Worm (Caenorhabditis elegans) whole organism, young adult: Measurements from ENCODE around the gene sel-1.

Source experiments
- B0035.1 ChIP-seq: sonication (generic microtip); optimal IDR thresholded peaks from 2 replicates; lab custom pipeline; 2016; ENCODE audit warnings: missing genetic modification characterization, mild to moderate bottlenecking, missing compliant biosample characterization, missing genotype, missing genetic modification reagents
- C17E4.6 ChIP-seq: fragments of 200-800 bp; sonication (Bioruptor generic); IDR thresholded peaks from 2 replicates; pipeline ENCODE4 v1.3.6; 2022; ENCODE audit warnings: missing genetic modification reagents, missing genetic modification characterization, missing compliant biosample characterization
- D2030.7 ChIP-seq: fragments of 200-800 bp; sonication (Bioruptor generic); IDR thresholded peaks from 2 replicates; pipeline ENCODE4 v1.3.6; 2022; ENCODE audit warnings: missing genetic modification reagents, missing genetic modification characterization, missing compliant biosample characterization
- F22D6.2 ChIP-seq: sonication (generic microtip); optimal IDR thresholded peaks from 2 replicates; lab custom pipeline; 2016; ENCODE audit warnings: mild to moderate bottlenecking, missing genetic modification characterization, missing compliant biosample characterization
- K11D2.4 ChIP-seq: fragments of 200-800 bp; sonication (Bioruptor generic); IDR thresholded peaks from 2 replicates; pipeline ENCODE4 v1.3.6; 2022; ENCODE audit warnings: missing genetic modification reagents, missing genetic modification characterization, missing compliant biosample characterization
- Y53F4B.3 ChIP-seq: fragments of 200-800 bp; sonication (Bioruptor generic); IDR thresholded peaks from 2 replicates; pipeline ENCODE4 v1.3.6; 2022; ENCODE audit warnings: missing genetic modification reagents, missing genetic modification characterization, missing compliant biosample characterization
- Y56A3A.18 ChIP-seq: fragments of 200-800 bp; sonication (Bioruptor generic); IDR thresholded peaks from 2 replicates; pipeline ENCODE4 v1.3.6; 2022; ENCODE audit warnings: missing genetic modification reagents, missing genetic modification characterization, missing compliant biosample characterization
- Y79H2A.3 ChIP-seq: fragments of 200-800 bp; sonication (Bioruptor generic); conservative IDR thresholded peaks from 2 replicates; pipeline ENCODE4 v1.3.6; 2022; ENCODE audit warnings: missing genetic modification reagents, missing genetic modification characterization, missing compliant biosample characterization
- Y95B8A.8 ChIP-seq: fragments of 200-800 bp; sonication (Bioruptor generic); IDR thresholded peaks from 2 replicates; pipeline ENCODE4 v1.3.6; 2022; ENCODE audit warnings: missing genetic modification reagents, missing genetic modification characterization, missing compliant biosample characterization
- akir-1 ChIP-seq: fragments of 200-800 bp; sonication (Bioruptor generic); optimal IDR thresholded peaks from 2 replicates; lab custom pipeline; 2018; ENCODE audit warnings: mild to moderate bottlenecking, missing genetic modification characterization, moderate library complexity, missing compliant biosample characterization
- ama-1 ChIP-seq, 3 experiments: fragments of 150-350 bp in 1 of 3; sonication (generic microtip) in 2 of 3; optimal IDR thresholded peaks; 2 replicates each; lab custom pipeline; 2014 to 2018; ENCODE audit warnings: missing biosample characterization in 2 of 3, missing genetic modification characterization in 2 of 3, missing genetic modification reagents in 2 of 3
- aptf-2 ChIP-seq: fragments of 200-800 bp; sonication (Bioruptor generic); conservative IDR thresholded peaks from 2 replicates; pipeline ENCODE4 v1.3.6; 2022; ENCODE audit warnings: missing genetic modification reagents, missing genetic modification characterization, missing compliant biosample characterization
- aptf-3 ChIP-seq: fragments of 200-800 bp; sonication (Bioruptor generic); IDR thresholded peaks from 2 replicates; pipeline ENCODE4 v1.3.6; 2022; ENCODE audit warnings: missing genetic modification characterization, missing compliant biosample characterization
- athp-1 ChIP-seq: sonication (generic microtip); optimal IDR thresholded peaks from 2 replicates; lab custom pipeline; 2017; ENCODE audit warnings: mild to moderate bottlenecking, missing genetic modification characterization, missing compliant biosample characterization
- ceh-100 ChIP-seq: fragments of 200-800 bp; sonication (Bioruptor generic); IDR thresholded peaks from 2 replicates; pipeline ENCODE4 v1.3.6; 2022; ENCODE audit warnings: missing genetic modification reagents, missing genetic modification characterization, missing compliant biosample characterization
- ceh-27 ChIP-seq: fragments of 200-800 bp; sonication (Bioruptor generic); optimal IDR thresholded peaks from 2 replicates; lab custom pipeline; 2018; ENCODE audit warnings: mild to moderate bottlenecking, missing genetic modification characterization, moderate library complexity, missing compliant biosample characterization
- egl-18 ChIP-seq: fragments of 200-800 bp; sonication (Bioruptor generic); IDR thresholded peaks from 2 replicates; pipeline ENCODE4 v1.3.6; 2022; ENCODE audit warnings: missing genetic modification reagents, missing genetic modification characterization, missing compliant biosample characterization
- ekl-4 ChIP-seq: fragments of 200-800 bp; sonication (Bioruptor generic); IDR thresholded peaks from 2 replicates; pipeline ENCODE4 v1.3.6; 2022; ENCODE audit warnings: missing genetic modification reagents, missing genetic modification characterization, missing compliant biosample characterization
- fkh-3 ChIP-seq: sonication (generic microtip); optimal IDR thresholded peaks from 2 replicates; lab custom pipeline; 2016; ENCODE audit warnings: mild to moderate bottlenecking, missing genetic modification characterization, missing compliant biosample characterization
- hmg-20 ChIP-seq: fragments of 200-800 bp; sonication (Bioruptor generic); IDR thresholded peaks from 2 replicates; pipeline ENCODE4 v1.3.6; 2022; ENCODE audit warnings: missing genetic modification reagents, missing genetic modification characterization, missing compliant biosample characterization
- hrde-1 ChIP-seq: sonication (generic microtip); optimal IDR thresholded peaks from 2 replicates; lab custom pipeline; 2016; ENCODE audit warnings: missing genetic modification characterization, mild to moderate bottlenecking, missing compliant biosample characterization, moderate library complexity, missing genotype, missing genetic modification reagents, borderline replicate concordance
- lag-1 ChIP-seq: fragments of 200-800 bp; sonication (Bioruptor generic); IDR thresholded peaks from 2 replicates; pipeline ENCODE4 v1.3.6; 2022; ENCODE audit warnings: missing genetic modification reagents, missing genetic modification characterization, missing compliant biosample characterization
- let-526 ChIP-seq: fragments of 200-800 bp; sonication (Bioruptor generic); IDR thresholded peaks from 2 replicates; pipeline ENCODE4 v1.3.6; 2022; ENCODE audit warnings: missing genetic modification reagents, missing genetic modification characterization, missing compliant biosample characterization
- lin-35 ChIP-seq, 3 experiments: fragments of 150-350 bp in 2 of 3; sonication (generic microtip) in 1 of 3; optimal IDR thresholded peaks; 2 replicates each; lab custom pipeline; 2014 to 2018; ENCODE audit warnings: missing biosample characterization in 3 of 3, missing genetic modification characterization in 3 of 3, missing genetic modification reagents in 3 of 3
- lir-1 ChIP-seq: fragments of 200-800 bp; sonication (Bioruptor generic); conservative IDR thresholded peaks from 2 replicates; pipeline ENCODE4 v1.3.6; 2022; ENCODE audit warnings: missing genetic modification reagents, missing genetic modification characterization, missing compliant biosample characterization
- lsy-27 ChIP-seq: sonication (generic microtip); optimal IDR thresholded peaks from 2 replicates; lab custom pipeline; 2017; ENCODE audit warnings: missing genetic modification characterization, mild to moderate bottlenecking, missing compliant biosample characterization, antibody characterized with exemption, missing genotype, borderline replicate concordance; ENCODE audit not compliant: insufficient read depth
- madf-3 ChIP-seq: fragments of 200-800 bp; sonication (Bioruptor generic); IDR thresholded peaks from 2 replicates; pipeline ENCODE4 v1.3.6; 2022; ENCODE audit warnings: missing genetic modification reagents, missing genetic modification characterization, missing compliant biosample characterization
- mel-28 ChIP-seq: sonication (generic microtip); optimal IDR thresholded peaks from 2 replicates; lab custom pipeline; 2016; ENCODE audit warnings: borderline replicate concordance, mild to moderate bottlenecking, missing genetic modification characterization, missing compliant biosample characterization
- mes-4 ChIP-seq: sonication (generic microtip); optimal IDR thresholded peaks from 2 replicates; lab custom pipeline; 2016; ENCODE audit warnings: missing genotype, missing genetic modification characterization, missing compliant biosample characterization
- nfyb-1 ChIP-seq: fragments of 200-800 bp; sonication (Bioruptor generic); IDR thresholded peaks from 2 replicates; pipeline ENCODE4 v1.3.6; 2022; ENCODE audit warnings: missing genetic modification reagents, missing genetic modification characterization, missing compliant biosample characterization
- nhr-27 ChIP-seq: fragments of 200-800 bp; sonication (Bioruptor generic); optimal IDR thresholded peaks from 2 replicates; lab custom pipeline; 2018; ENCODE audit warnings: mild to moderate bottlenecking, missing genetic modification characterization, moderate library complexity, missing compliant biosample characterization
- nhr-80 ChIP-seq: sonication (generic microtip); optimal IDR thresholded peaks from 2 replicates; lab custom pipeline; 2016; ENCODE audit warnings: missing genetic modification characterization, missing compliant biosample characterization
- nhr-90 ChIP-seq: sonication (generic microtip); optimal IDR thresholded peaks from 2 replicates; lab custom pipeline; 2016; ENCODE audit warnings: missing genotype, mild to moderate bottlenecking, missing genetic modification characterization, missing compliant biosample characterization
- pbrm-1 ChIP-seq: fragments of 200-800 bp; sonication (Bioruptor generic); IDR thresholded peaks from 2 replicates; pipeline ENCODE4 v1.3.6; 2022; ENCODE audit warnings: missing genetic modification reagents, missing genetic modification characterization, missing compliant biosample characterization
- pha-4 ChIP-seq: fragments of 150-350 bp; sonication (generic microtip); optimal IDR thresholded peaks from 2 replicates; lab custom pipeline; 2014; ENCODE audit warnings: missing biosample characterization, missing genetic modification reagents, missing genetic modification characterization
- rcor-1 ChIP-seq: fragments of 200-800 bp; sonication (Bioruptor generic); IDR thresholded peaks from 2 replicates; pipeline ENCODE4 v1.3.6; 2022; ENCODE audit warnings: missing genetic modification reagents, missing genetic modification characterization, missing compliant biosample characterization
- sdz-38 ChIP-seq: sonication (generic microtip); optimal IDR thresholded peaks from 2 replicates; lab custom pipeline; 2016; ENCODE audit warnings: missing genotype, missing genetic modification characterization, missing compliant biosample characterization
- snpc-3.4 ChIP-seq: sonication (generic microtip); optimal IDR thresholded peaks from 2 replicates; lab custom pipeline; 2017; ENCODE audit warnings: missing genetic modification characterization, mild to moderate bottlenecking, missing compliant biosample characterization, antibody characterized with exemption, moderate library complexity, missing genotype, missing genetic modification reagents
- tbx-9 ChIP-seq: sonication (generic microtip); optimal IDR thresholded peaks from 2 replicates; lab custom pipeline; 2016; ENCODE audit warnings: borderline replicate concordance, missing genetic modification characterization, inconsistent platforms, missing compliant biosample characterization
- zim-3 ChIP-seq: sonication (generic microtip); optimal IDR thresholded peaks from 2 replicates; lab custom pipeline; 2017; ENCODE audit warnings: mild to moderate bottlenecking, missing genetic modification characterization, moderate library complexity, missing compliant biosample characterization
- ztf-22 ChIP-seq: fragments of 200-800 bp; sonication (Bioruptor generic); optimal IDR thresholded peaks from 2 replicates; lab custom pipeline; 2018; ENCODE audit warnings: mild to moderate bottlenecking, missing genetic modification characterization, moderate library complexity, missing compliant biosample characterization
- ztf-26 ChIP-seq: sonication (generic microtip); optimal IDR thresholded peaks from 2 replicates; lab custom pipeline; 2017; ENCODE audit warnings: missing genetic modification characterization, missing compliant biosample characterization
- ztf-6 ChIP-seq: fragments of 200-800 bp; sonication (Bioruptor generic); IDR thresholded peaks from 2 replicates; pipeline ENCODE4 v1.3.6; 2022; ENCODE audit warnings: missing genetic modification reagents, missing genetic modification characterization, missing compliant biosample characterization

sel-1 gene

ce11 chrV:12542683-12543319, 17.7 kb upstream of the sel-1 start:
- TF ChIP-seq zim-3: no peak
- no peak for TF ChIP-seq F22D6.2 (tag; lab: Kevin White, UChicago)
- no peak for TF ChIP-seq lsy-27
- no peak for TF ChIP-seq aptf-2
- TF ChIP-seq pbrm-1 (GFP tag; lab: Robert Waterston, UW): no peak
- TF ChIP-seq nhr-27 (tag; lab: Kevin White, UChicago): no peak
- TF ChIP-seq aptf-3 (GFP tag; lab: Robert Waterston, UW): no peak
- TF ChIP-seq ekl-4 (GFP tag; lab: Robert Waterston, UW): no peak
- TF ChIP-seq nhr-80: no peak
- no peak for TF ChIP-seq ceh-100 (GFP tag; lab: Robert Waterston, UW)
- no peak for TF ChIP-seq ztf-6 (GFP tag; lab: Robert Waterston, UW)
- no peak for TF ChIP-seq lin-35 (GFP tag; optimal IDR thresholded peaks at IDR 0.05; lab: Kevin White, UChicago)
- no peak for TF ChIP-seq ztf-22 (GFP tag; lab: Kevin White, UChicago)
- TF ChIP-seq lag-1: no peak

- no peak for TF ChIP-seq ekl-4 (GFP tag; lab: Robert Waterston, UW)
- TF ChIP-seq akir-1 (GFP tag; lab: Kevin White, UChicago): no peak
- no peak for TF ChIP-seq hrde-1
- peak; percentile 73 for TF ChIP-seq ama-1 (optimal IDR thresholded peaks at IDR 0.05; lab: Kevin White, UChicago)
- no peak for TF ChIP-seq ama-1 (GFP tag; optimal IDR thresholded peaks at IDR 0.05; lab: Kevin White, UChicago)
- no peak for TF ChIP-seq Y53F4B.3 (GFP tag; lab: Robert Waterston, UW)
- TF ChIP-seq pha-4: no peak
- no peak for TF ChIP-seq nhr-90 (tag; lab: Kevin White, UChicago)
- no peak for TF ChIP-seq Y79H2A.3 (GFP tag; lab: Robert Waterston, UW)
- TF ChIP-seq rcor-1: peak; percentile 10; the same call in 1 of the 2 replicates
- no peak for TF ChIP-seq let-526
- no peak for TF ChIP-seq athp-1
- TF ChIP-seq Y95B8A.8 (GFP tag; lab: Robert Waterston, UW): no peak
- TF ChIP-seq nfyb-1 (GFP tag; lab: Robert Waterston, UW): peak; percentile 59; the same call in 1 of the 2 replicates
- no peak for TF ChIP-seq C17E4.6
- TF ChIP-seq B0035.1 (tag; lab: Kevin White, UChicago): no peak
- TF ChIP-seq sdz-38: no peak
- no peak for TF ChIP-seq D2030.7
- TF ChIP-seq egl-18 (GFP tag; lab: Robert Waterston, UW): no peak
- no peak for TF ChIP-seq mel-28 (tag; lab: Kevin White, UChicago)
- TF ChIP-seq lag-1: no peak
- TF ChIP-seq fkh-3 (tag; lab: Kevin White, UChicago): no peak
- no peak for TF ChIP-seq lir-1
- no peak for TF ChIP-seq ceh-27 (GFP tag; lab: Kevin White, UChicago)
- no peak for TF ChIP-seq madf-3 (GFP tag; lab: Robert Waterston, UW)
- TF ChIP-seq K11D2.4 (GFP tag; lab: Robert Waterston, UW): no peak
- TF ChIP-seq tbx-9: no peak
- no peak for TF ChIP-seq hmg-20
- TF ChIP-seq Y56A3A.18 (GFP tag; lab: Robert Waterston, UW): no peak
- TF ChIP-seq ztf-26 (tag; lab: Kevin White, UChicago): peak; percentile 18
- no peak for TF ChIP-seq snpc-3.4 (tag; lab: Kevin White, UChicago)
- TF ChIP-seq mes-4 (tag; lab: Kevin White, UChicago): no peak
Measured at ce11 chrV:12548830-12549229, 11.7 kb upstream of the sel-1 start.
